Worm (Caenorhabditis elegans): Measurements from ENCODE around the gene lin-1.

ce11 chrIV:2253392-2254048, 46.6 kb downstream of the lin-1 start:
- no peak for TF ChIP-seq rbr-2 (tag; optimal IDR thresholded peaks at IDR 0.05)
- TF ChIP-seq ceh-44 (GFP tag; IDR thresholded peaks at IDR 0.05) = no peak
- no peak for TF ChIP-seq ztf-11 (tag; optimal IDR thresholded peaks at IDR 0.05)
- TF ChIP-seq skn-1 (tag; optimal IDR thresholded peaks at IDR 0.05) = no peak

All from whole organism, L4 larva.